Fruit fly (Drosophila melanogaster) ovary, adult (tissue): ENCODE data around the gene C901.
"Not testable (repeated sequence)": the region's sequence is repeated elsewhere in the genome, so short reads cannot be mapped to it uniquely, and the experiment has no call there.

ENCODE experiments used
- CG17801 ChIP-seq: fragments of 200-800 bp; optimal IDR thresholded peaks from 2 replicates; lab custom pipeline; 2019; ENCODE audit warnings: missing biosample characterization, mild to moderate bottlenecking, missing genetic modification characterization, moderate library complexity; ENCODE audit not compliant: partially characterized antibody

The C901 gene

dm6 chrX:10966978-10967731, at the start of gene C901:
Gene C901 (minus strand): TSS chrX:10967134.
- TF ChIP-seq CG17801, result no peak

- TF ChIP-seq CG17801, result no peak
Observed at dm6 chrX:10959912-10960311, 7.0 kb downstream of the C901 start.

- no peak for TF ChIP-seq CG17801
Observed at dm6 chrX:10953240-10953639, 13.7 kb downstream of the C901 start.

DNA sequence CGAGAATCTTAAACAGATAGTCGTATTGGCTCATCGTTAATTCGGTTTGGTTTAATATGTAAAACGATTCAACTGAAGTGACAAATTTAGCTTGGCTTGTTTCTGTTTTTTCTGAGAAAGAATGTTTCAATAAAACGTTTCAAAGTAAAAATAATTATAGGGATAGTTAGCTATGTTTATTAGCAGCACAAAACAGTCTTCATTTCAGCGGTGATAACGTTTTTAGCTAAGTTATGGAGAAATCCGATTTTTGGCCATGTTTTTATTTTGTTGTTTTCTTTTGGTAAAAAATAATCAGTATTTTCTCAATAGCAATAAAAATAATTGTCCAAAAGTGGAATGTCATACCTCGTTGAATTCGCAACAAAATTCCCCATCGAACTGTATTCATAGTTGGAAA, 14.5 kb downstream of the C901 start, which contains the start of gene Rab9Fb:
Gene Rab9Fb (minus strand): TSS at position 101 of the 400 bp plus-strand sequence.
- no peak for TF ChIP-seq CG17801

DNA sequence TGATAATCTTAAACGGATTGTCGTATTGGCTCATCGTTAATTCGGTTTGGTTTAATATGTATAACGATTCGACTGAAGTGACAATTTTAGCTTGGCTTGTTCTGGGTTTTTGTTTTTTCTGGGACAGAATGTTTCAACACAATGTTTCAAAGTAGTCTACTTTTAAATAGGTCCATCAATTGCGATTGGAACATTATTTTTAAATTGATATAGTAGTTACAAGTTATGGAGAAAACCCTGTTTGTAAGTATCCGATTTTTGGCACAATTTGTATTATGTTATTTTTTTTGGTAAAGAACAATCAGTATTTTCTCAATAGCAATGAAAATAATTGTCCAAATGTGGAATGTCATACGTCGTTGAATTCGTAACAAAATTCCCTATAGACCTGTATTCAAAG, 16.0 kb downstream of the C901 start, which contains the start of gene Rab9Fa:
Gene Rab9Fa (minus strand): TSS at position 101 of the 400 bp plus-strand sequence.
- not testable (repeated sequence) for TF ChIP-seq CG17801

- no peak for TF ChIP-seq CG17801
Observed at dm6 chrX:10936599-10936998, 30.3 kb downstream of the C901 start.

DNA sequence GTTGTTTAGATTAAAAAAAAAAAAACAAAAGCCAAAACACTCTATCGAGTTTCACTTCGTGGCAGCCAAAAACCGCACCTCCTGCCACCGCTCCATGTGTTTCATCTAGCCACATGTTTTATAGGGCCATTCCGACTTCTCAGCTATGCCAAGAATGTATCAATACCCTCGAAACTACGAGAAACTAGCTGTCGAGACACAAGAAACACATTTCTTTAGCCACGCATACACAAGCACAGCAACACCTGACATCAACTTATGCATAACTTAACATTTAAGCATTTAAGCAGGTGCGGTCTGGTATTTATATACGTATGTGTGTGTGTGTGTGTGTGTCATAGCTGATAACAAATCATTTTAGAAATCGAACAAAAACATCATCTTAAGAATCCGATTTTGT, 31.3 kb downstream of the C901 start:
- no peak for TF ChIP-seq CG17801

- no peak for TF ChIP-seq CG17801
Observed at dm6 chrX:10933776-10934175, 33.2 kb downstream of the C901 start.

dm6 chrX:10932300-10932699, 34.6 kb downstream of the C901 start:
- no peak for TF ChIP-seq CG17801

DNA sequence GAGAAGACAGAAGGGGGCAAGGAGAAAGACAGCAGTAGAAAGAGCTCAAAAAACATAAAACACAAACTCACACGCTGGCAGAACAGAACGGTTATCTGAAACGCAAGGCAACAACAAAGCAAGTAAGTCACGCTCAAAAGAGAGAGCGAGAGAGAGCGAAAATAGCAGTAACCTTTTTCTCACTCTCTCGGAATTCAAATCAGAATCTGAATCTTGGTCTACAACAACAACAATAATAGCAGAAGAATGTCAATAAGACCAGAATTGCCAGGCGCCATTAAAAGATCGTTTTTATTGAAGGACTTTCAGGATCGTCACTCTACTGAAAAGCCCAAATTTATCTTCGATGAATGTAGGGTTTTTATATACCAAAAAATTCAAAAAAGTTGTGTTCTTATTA, 35.7 kb downstream of the C901 start:
- TF ChIP-seq CG17801, result no peak

dm6 chrX:10930553-10931092, 36.3 kb downstream of the C901 start, which contains the start of gene Myo10A:
Gene Myo10A (plus strand): TSS chrX:10930840.
- TF ChIP-seq CG17801, result no peak

DNA sequence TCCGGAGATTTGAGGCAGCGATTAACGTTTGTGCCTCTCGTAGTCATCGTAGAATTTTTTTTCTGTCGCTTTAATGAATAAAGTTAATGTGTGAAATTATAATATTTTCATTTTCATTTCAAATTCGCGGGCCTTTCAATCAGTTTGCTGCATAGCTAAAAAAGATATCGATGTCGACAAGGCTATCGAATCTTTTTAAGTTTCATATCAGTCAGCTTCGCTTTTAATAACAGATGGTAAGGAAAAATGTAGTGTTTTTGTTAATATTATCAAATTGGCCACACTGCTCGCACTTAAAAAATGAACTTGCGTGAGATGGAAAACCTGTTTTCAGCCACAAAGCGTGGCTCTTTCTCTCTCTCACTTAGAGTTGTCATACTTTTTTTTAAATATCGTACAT, 37.3 kb downstream of the C901 start:
- TF ChIP-seq CG17801, result no peak

DNA sequence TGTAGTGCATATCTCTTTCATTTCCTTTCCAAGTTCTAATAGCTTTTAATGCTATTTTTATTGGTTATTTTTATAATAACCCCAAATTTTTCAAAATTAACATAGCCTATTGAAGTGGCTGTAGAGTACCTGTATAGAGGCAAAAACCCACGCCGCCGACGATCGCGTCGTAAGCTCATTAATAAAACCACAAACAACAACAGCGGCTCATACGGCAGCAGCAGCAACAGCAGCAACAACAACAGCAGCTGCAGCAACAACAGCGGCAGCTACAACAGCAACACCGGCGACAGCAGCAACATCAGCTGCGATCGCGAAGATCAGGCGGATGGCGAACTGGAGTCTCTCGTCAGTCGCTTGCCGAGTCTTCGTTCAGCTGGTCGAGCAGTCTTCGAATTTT, 39.8 kb downstream of the C901 start, which contains the start of gene CG2145:
Gene CG2145 (plus strand): TSS at position 290 of the 400 bp plus-strand sequence.
- peak; percentile 61 for TF ChIP-seq CG17801

- no peak for TF ChIP-seq CG17801
Observed at dm6 chrX:10926245-10926644, 40.7 kb downstream of the C901 start.

DNA sequence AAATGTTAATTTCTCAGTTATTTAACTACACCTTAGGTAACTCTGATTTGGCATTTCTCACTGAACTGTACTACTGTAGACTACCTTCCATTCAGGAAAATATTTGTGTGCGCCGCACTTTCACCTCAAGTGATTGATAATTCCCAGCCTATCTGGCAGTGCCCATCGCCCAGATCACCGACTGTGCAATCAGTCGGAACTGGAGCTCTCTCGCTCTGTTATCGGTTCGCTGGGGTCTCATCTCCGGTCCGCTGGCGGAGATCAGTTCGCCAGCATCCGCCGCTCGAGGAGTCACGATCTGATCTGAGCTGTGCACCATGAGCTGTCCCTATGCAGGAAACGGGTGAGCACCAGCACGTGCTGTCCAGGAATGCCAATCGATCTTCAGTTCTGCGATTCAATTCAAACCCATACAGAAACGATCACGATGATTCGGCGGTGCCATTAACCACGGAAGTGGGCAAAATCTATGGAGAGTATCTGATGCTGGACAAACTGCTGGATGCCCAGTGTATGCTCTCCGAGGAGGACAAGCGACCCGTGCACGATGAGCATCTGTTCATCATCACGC, 43.1 kb downstream of the C901 start, which contains the start of gene v:
Gene v (plus strand): TSS at position 262 of the 571 bp plus-strand sequence.
- TF ChIP-seq CG17801, result no peak

DNA sequence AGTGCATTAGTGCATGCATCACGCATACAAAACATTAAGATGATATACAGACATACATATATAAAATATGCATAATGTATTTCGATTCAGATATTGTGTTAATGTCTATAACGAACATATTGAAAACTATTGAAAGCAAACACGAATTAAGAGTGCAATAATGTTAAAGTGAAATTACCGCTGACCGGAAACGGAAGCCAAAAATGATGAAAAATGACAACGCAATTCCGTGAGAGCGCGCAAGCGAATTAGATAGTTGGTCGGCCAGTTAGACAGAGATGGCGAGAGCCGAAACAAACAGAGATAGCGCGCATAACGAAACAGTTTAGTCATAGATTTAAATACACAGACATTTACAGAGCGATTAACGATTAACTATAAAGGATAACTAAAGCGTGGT, 44.8 kb downstream of the C901 start:
- TF ChIP-seq CG17801, result no peak

dm6 chrX:10921665-10922064, 45.3 kb downstream of the C901 start:
- no peak for TF ChIP-seq CG17801
